Fruit fly (Drosophila melanogaster) whole organism, embryonic: ENCODE data around the gene Mdh1.

Experiments
- Asciz ChIP-seq: fragments of 200-800 bp; sonication (Bioruptor generic); optimal IDR thresholded peaks from 2 replicates; lab custom pipeline; 2017; ENCODE audit warnings: missing biosample characterization, mild to moderate bottlenecking, missing genetic modification characterization, missing genetic modification reagents
- BtbVII ChIP-seq: fragments of 200-800 bp; sonication (Bioruptor generic); optimal IDR thresholded peaks from 3 replicates; lab custom pipeline; 2017; ENCODE audit warnings: missing biosample characterization, mild to moderate bottlenecking, missing genetic modification characterization
- CG10959 ChIP-seq: fragments of 200-800 bp; sonication (Bioruptor generic); IDR thresholded peaks from 2 replicates; pipeline ENCODE4 v1.3.6; 2022; ENCODE audit warnings: missing biosample characterization, missing genetic modification characterization
- CG11504 ChIP-seq: fragments of 200-800 bp; sonication (Bioruptor generic); optimal IDR thresholded peaks from 3 replicates; lab custom pipeline; 2019; ENCODE audit warnings: missing biosample characterization, mild to moderate bottlenecking, missing genetic modification characterization, moderate library complexity
- CG12219 ChIP-seq: fragments of 200-800 bp; sonication (Bioruptor generic); optimal IDR thresholded peaks from 3 replicates; lab custom pipeline; 2018; ENCODE audit warnings: missing biosample characterization, mild to moderate bottlenecking, missing genetic modification characterization
- CG12236 ChIP-seq: fragments of 200-800 bp; sonication (Bioruptor generic); optimal IDR thresholded peaks from 2 replicates; lab custom pipeline; 2016; ENCODE audit warnings: missing biosample characterization, missing genetic modification characterization
- CG1233 ChIP-seq: fragments of 200-800 bp; sonication (Bioruptor generic); optimal IDR thresholded peaks from 4 replicates; lab custom pipeline; 2018; ENCODE audit warnings: missing biosample characterization, mild to moderate bottlenecking, missing genetic modification characterization
- CG13894 ChIP-seq: fragments of 200-800 bp; sonication (Bioruptor generic); optimal IDR thresholded peaks from 3 replicates; lab custom pipeline; 2018; ENCODE audit warnings: missing biosample characterization, mild to moderate bottlenecking, missing genetic modification characterization, moderate library complexity
- CG14667 ChIP-seq: fragments of 200-800 bp; sonication (Bioruptor generic); IDR thresholded peaks from 2 replicates; pipeline ENCODE4 v1.3.6; 2022; ENCODE audit warnings: missing biosample characterization, missing genetic modification characterization
- CG15696 ChIP-seq: fragments of 200-800 bp; sonication (Bioruptor generic); optimal IDR thresholded peaks from 2 replicates; lab custom pipeline; 2019; ENCODE audit warnings: missing biosample characterization, mild to moderate bottlenecking, missing genetic modification characterization, moderate library complexity
- CG18011 ChIP-seq: fragments of 200-800 bp; sonication (Bioruptor generic); optimal IDR thresholded peaks from 2 replicates; lab custom pipeline; 2017; ENCODE audit warnings: missing biosample characterization, missing genetic modification characterization, mild to moderate bottlenecking, moderate library complexity, missing genotype
- CG1832 ChIP-seq: fragments of 200-800 bp; sonication (Bioruptor generic); optimal IDR thresholded peaks from 2 replicates; lab custom pipeline; 2017; ENCODE audit warnings: missing biosample characterization, mild to moderate bottlenecking, missing genetic modification characterization, inconsistent platforms
- CG2875 ChIP-seq: fragments of 200-800 bp; sonication (Bioruptor generic); optimal IDR thresholded peaks from 2 replicates; lab custom pipeline; 2017; ENCODE audit warnings: missing biosample characterization, mild to moderate bottlenecking, missing genetic modification characterization, missing genetic modification reagents
- CG31441 ChIP-seq: fragments of 200-800 bp; sonication (Bioruptor generic); IDR thresholded peaks from 2 replicates; pipeline ENCODE4 v1.3.6; 2022; ENCODE audit warnings: missing biosample characterization, missing genetic modification characterization
- CG4820 ChIP-seq: fragments of 200-800 bp; sonication (Bioruptor generic); optimal IDR thresholded peaks from 3 replicates; lab custom pipeline; 2016; ENCODE audit warnings: missing biosample characterization, missing genetic modification characterization
- CG6272 ChIP-seq: fragments of 200-800 bp; sonication (Bioruptor generic); IDR thresholded peaks from 2 replicates; pipeline ENCODE4 v1.3.6; 2022; ENCODE audit warnings: missing biosample characterization, missing genetic modification characterization
- CG6854 ChIP-seq: fragments of 200-800 bp; sonication (Bioruptor generic); optimal IDR thresholded peaks from 3 replicates; lab custom pipeline; 2017; ENCODE audit warnings: missing biosample characterization, mild to moderate bottlenecking, missing genetic modification characterization
- CG9817 ChIP-seq: fragments of 200-800 bp; sonication (Bioruptor generic); optimal IDR thresholded peaks from 2 replicates; lab custom pipeline; 2018; ENCODE audit warnings: missing biosample characterization, mild to moderate bottlenecking, missing genetic modification characterization, moderate library complexity
- Dad ChIP-seq: fragments of 200-800 bp; sonication (Bioruptor generic); optimal IDR thresholded peaks from 3 replicates; lab custom pipeline; 2016; ENCODE audit warnings: missing biosample characterization, missing genetic modification characterization
- Dfd ChIP-seq, 2 experiments: fragments of >200 bp; optimal IDR thresholded peaks; 2 replicates each; lab custom pipeline; 2017; ENCODE audit warnings: missing biosample characterization in 2 of 2, missing genetic modification characterization in 2 of 2
- Dp ChIP-seq: fragments of 200-800 bp; sonication (Bioruptor generic); optimal IDR thresholded peaks from 2 replicates; lab custom pipeline; 2018; ENCODE audit warnings: missing biosample characterization, mild to moderate bottlenecking, missing genetic modification characterization, moderate library complexity
- E2f2 ChIP-seq: fragments of 200-800 bp; sonication (Bioruptor generic); IDR thresholded peaks from 2 replicates; pipeline ENCODE4 v1.3.6; 2022; ENCODE audit warnings: missing biosample characterization, missing genetic modification characterization
- Ets65A ChIP-seq: fragments of 200-800 bp; sonication (Bioruptor generic); peaks from one replicate; lab custom pipeline; 2016; ENCODE audit warnings: missing biosample characterization, missing genetic modification characterization
- Fer3 ChIP-seq: fragments of 200-800 bp; sonication (Bioruptor generic); optimal IDR thresholded peaks from 2 replicates; lab custom pipeline; 2018; ENCODE audit warnings: missing biosample characterization, mild to moderate bottlenecking, missing genetic modification characterization, moderate library complexity
- HmgZ ChIP-seq: fragments of 200-800 bp; sonication (Bioruptor generic); optimal IDR thresholded peaks from 2 replicates; lab custom pipeline; 2018; ENCODE audit warnings: missing biosample characterization, mild to moderate bottlenecking, missing genetic modification characterization
- MBD-R2 ChIP-seq: fragments of 200-800 bp; sonication (Bioruptor generic); IDR thresholded peaks from 2 replicates; pipeline ENCODE4 v1.3.6; 2022; ENCODE audit warnings: missing biosample characterization, missing genetic modification characterization
- MESR4 ChIP-seq: fragments of 200-800 bp; sonication (Bioruptor generic); optimal IDR thresholded peaks from 2 replicates; lab custom pipeline; 2018; ENCODE audit warnings: missing biosample characterization, mild to moderate bottlenecking, missing genetic modification characterization, moderate library complexity
- Nf-YA ChIP-seq: fragments of 200-800 bp; sonication (Bioruptor generic); IDR thresholded peaks from 2 replicates; pipeline ENCODE4 v1.3.6; 2022; ENCODE audit warnings: missing biosample characterization, missing genetic modification characterization
- Oaz ChIP-seq: fragments of 200-800 bp; sonication (Bioruptor generic); IDR thresholded peaks from 2 replicates; pipeline ENCODE4 v1.3.6; 2022; ENCODE audit warnings: missing biosample characterization, missing genetic modification characterization
- Rx ChIP-seq: fragments of 200-800 bp; sonication (Bioruptor generic); IDR thresholded peaks from 2 replicates; pipeline ENCODE4 v1.3.6; 2022; ENCODE audit warnings: missing biosample characterization, missing genetic modification characterization
- Tbp ChIP-seq: fragments of >200 bp; optimal IDR thresholded peaks from 2 replicates; lab custom pipeline; 2018; ENCODE audit warnings: missing biosample characterization, missing genetic modification characterization
- YL-1 ChIP-seq: fragments of 200-800 bp; sonication (Bioruptor generic); optimal IDR thresholded peaks from 3 replicates; lab custom pipeline; 2017; ENCODE audit warnings: missing biosample characterization, mild to moderate bottlenecking, missing genetic modification characterization
- ara ChIP-seq: fragments of 200-800 bp; sonication (Bioruptor generic); IDR thresholded peaks from 2 replicates; pipeline ENCODE4 v1.3.6; 2022; ENCODE audit warnings: missing biosample characterization, missing genetic modification characterization
- bowl ChIP-seq: fragments of 200-800 bp; sonication (Bioruptor generic); IDR thresholded peaks from 2 replicates; pipeline ENCODE4 v1.3.6; 2022; ENCODE audit warnings: missing biosample characterization, missing genetic modification characterization
- cad ChIP-seq: fragments of >200 bp; optimal IDR thresholded peaks from 2 replicates; lab custom pipeline; 2017; ENCODE audit warnings: missing biosample characterization, missing genetic modification characterization
- cato ChIP-seq: fragments of 200-800 bp; sonication (Bioruptor generic); optimal IDR thresholded peaks from 2 replicates; lab custom pipeline; 2016; ENCODE audit warnings: missing biosample characterization, missing genetic modification characterization, borderline replicate concordance
- croc ChIP-seq: fragments of 200-800 bp; sonication (Bioruptor generic); conservative IDR thresholded peaks from 3 replicates; pipeline ENCODE4 v1.3.6; 2022; ENCODE audit warnings: missing biosample characterization, missing genetic modification characterization
- dm ChIP-seq: fragments of 200-800 bp; sonication (Bioruptor generic); optimal IDR thresholded peaks from 3 replicates; lab custom pipeline; 2016; ENCODE audit warnings: missing biosample characterization, missing genetic modification characterization
- gt ChIP-seq: fragments of 200-800 bp; sonication (Bioruptor generic); IDR thresholded peaks from 2 replicates; pipeline ENCODE4 v1.3.6; 2022; ENCODE audit warnings: missing biosample characterization, missing genetic modification characterization
- h ChIP-seq: fragments of >200 bp; optimal IDR thresholded peaks from 2 replicates; lab custom pipeline; 2017
- ham ChIP-seq: fragments of 200-800 bp; sonication (Bioruptor generic); IDR thresholded peaks from 2 replicates; pipeline ENCODE4 v1.3.6; 2022; ENCODE audit warnings: missing biosample characterization, missing genetic modification characterization
- jigr1 ChIP-seq: fragments of 200-800 bp; sonication (Bioruptor generic); IDR thresholded peaks from 3 replicates; pipeline ENCODE4 v1.3.6; 2022; ENCODE audit warnings: missing biosample characterization, missing genetic modification characterization
- lmd ChIP-seq: fragments of 200-800 bp; sonication (Bioruptor generic); IDR thresholded peaks from 2 replicates; pipeline ENCODE4 v1.3.6; 2022; ENCODE audit warnings: missing biosample characterization, missing genetic modification characterization
- oc ChIP-seq: fragments of 200-800 bp; sonication (Bioruptor generic); optimal IDR thresholded peaks from 2 replicates; lab custom pipeline; 2018; ENCODE audit warnings: missing biosample characterization, mild to moderate bottlenecking, missing genetic modification characterization, moderate library complexity
- odd ChIP-seq: fragments of 200-800 bp; sonication (Bioruptor generic); optimal IDR thresholded peaks from 2 replicates; lab custom pipeline; 2017; ENCODE audit warnings: missing biosample characterization, mild to moderate bottlenecking, missing genetic modification characterization
- org-1 ChIP-seq: fragments of 200-800 bp; sonication (Bioruptor generic); optimal IDR thresholded peaks from 2 replicates; lab custom pipeline; 2017; ENCODE audit warnings: missing biosample characterization, missing genetic modification characterization
- p53 ChIP-seq: fragments of 200-800 bp; sonication (Bioruptor generic); optimal IDR thresholded peaks from 2 replicates; lab custom pipeline; 2016; ENCODE audit warnings: missing biosample characterization, missing genetic modification characterization
- psq ChIP-seq: fragments of 200-800 bp; sonication (Bioruptor generic); optimal IDR thresholded peaks from 2 replicates; lab custom pipeline; 2017; ENCODE audit warnings: missing biosample characterization, missing genetic modification characterization
- ro ChIP-seq: fragments of 200-800 bp; sonication (Bioruptor generic); IDR thresholded peaks from 2 replicates; pipeline ENCODE4 v1.3.6; 2022; ENCODE audit warnings: missing biosample characterization, missing genetic modification characterization
- run ChIP-seq: fragments of 200-800 bp; sonication (Bioruptor generic); optimal IDR thresholded peaks from 3 replicates; lab custom pipeline; 2018; ENCODE audit warnings: missing biosample characterization, mild to moderate bottlenecking, missing genetic modification characterization
- tgo ChIP-seq: fragments of 200-800 bp; sonication (Bioruptor generic); IDR thresholded peaks from 3 replicates; pipeline ENCODE4 v1.3.6; 2022; ENCODE audit warnings: missing biosample characterization, missing genetic modification characterization
- unc-4 ChIP-seq: fragments of 200-800 bp; sonication (Bioruptor generic); IDR thresholded peaks from 2 replicates; pipeline ENCODE4 v1.3.6; 2022; ENCODE audit warnings: missing biosample characterization, missing genetic modification characterization; ENCODE audit not compliant: partially characterized antibody

Gene Mdh1

DNA sequence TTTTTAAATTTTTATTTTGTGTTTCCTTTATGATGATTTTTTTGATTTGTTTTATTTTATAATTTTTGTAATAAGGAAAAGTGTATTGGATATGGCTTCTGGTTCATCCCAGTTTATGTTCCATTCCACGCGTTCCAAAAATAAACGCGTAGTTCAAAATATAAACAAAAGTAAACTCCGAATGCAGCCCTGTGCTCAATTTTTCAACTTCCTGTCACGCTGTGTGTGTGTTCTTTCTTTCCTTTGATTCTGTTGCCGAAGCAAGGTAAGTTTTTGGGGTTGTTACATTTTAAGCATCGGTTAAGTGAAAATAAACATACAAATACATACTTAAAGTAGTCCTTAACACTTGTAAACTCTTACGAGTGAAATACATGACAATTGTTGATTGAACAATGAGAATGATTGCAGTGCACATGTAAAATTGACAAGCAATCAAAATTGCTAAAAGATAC, 12.0 kb upstream of the Mdh1 start, which contains the start of the genes Ip259 and RpS27A (continued):
- TF ChIP-seq oc (tag; lab: Kevin White, UChicago) = no peak
- TF ChIP-seq croc (GFP tag; lab: Robert Waterston, UW) = peak; percentile 61
- peak; percentile 71 for TF ChIP-seq HmgZ (tag; lab: Kevin White, UChicago)
- no peak for TF ChIP-seq Tbp (GFP tag; lab: Kevin White, UChicago)
- TF ChIP-seq p53 (GFP tag; lab: Kevin White, UChicago) = peak; percentile 62
- peak; percentile 71 for TF ChIP-seq CG6854 (GFP tag; lab: Kevin White, UChicago)
- no peak for TF ChIP-seq h (lab: Kevin White, UChicago)
- TF ChIP-seq odd (GFP tag; lab: Kevin White, UChicago) = peak; percentile 65
- TF ChIP-seq cato (GFP tag; lab: Kevin White, UChicago) = peak; percentile 36
- no peak for TF ChIP-seq CG11504 (tag; lab: Kevin White, UChicago)
- TF ChIP-seq Dad (GFP tag; lab: Kevin White, UChicago) = peak; percentile 65
- peak; percentile 55 for TF ChIP-seq CG18011
- peak; percentile 40 for TF ChIP-seq org-1 (GFP tag; lab: Kevin White, UChicago)
- TF ChIP-seq ro (GFP tag; lab: Robert Waterston, UW) = no peak
- peak; percentile 85 for TF ChIP-seq Fer3
- peak; percentile 27; the same call in 1 of the 2 replicates for TF ChIP-seq E2f2 (GFP tag; lab: Robert Waterston, UW)
- no peak for TF ChIP-seq unc-4 (GFP tag; lab: Robert Waterston, UW)
- TF ChIP-seq MESR4 (GFP tag; lab: Kevin White, UChicago) = peak; percentile 100
- no peak; the same call in 1 of the 2 replicates for TF ChIP-seq CG31441 (GFP tag; lab: Robert Waterston, UW)
- no peak for TF ChIP-seq CG1832 (GFP tag; lab: Kevin White, UChicago)
- TF ChIP-seq gt (GFP tag; lab: Robert Waterston, UW) = no peak
- peak; percentile 9 for TF ChIP-seq CG12236
- TF ChIP-seq CG12219 (GFP tag; lab: Kevin White, UChicago) = peak; percentile 56
- peak; percentile 96 for TF ChIP-seq dm (GFP tag; lab: Kevin White, UChicago)
- TF ChIP-seq Dfd (GFP tag; optimal IDR thresholded peaks at IDR 0.05; lab: Kevin White, UChicago) = no peak
- TF ChIP-seq CG9817 (tag; lab: Kevin White, UChicago) = peak; percentile 70
- TF ChIP-seq Rx (GFP tag; lab: Robert Waterston, UW) = no peak; the same call in 1 of the 2 replicates
- TF ChIP-seq CG10959 (GFP tag; lab: Robert Waterston, UW) = peak; percentile 41; the same call in 1 of the 2 replicates
- TF ChIP-seq MBD-R2 = peak; percentile 48; the same call in 1 of the 2 replicates
- TF ChIP-seq Asciz (GFP tag; lab: Kevin White, UChicago) = peak; percentile 70
- TF ChIP-seq CG1233 = peak; percentile 89
- 0 out of 2 replicates have a peak, but pooled peaks have one; percentile 23 for TF ChIP-seq Oaz (GFP tag; lab: Robert Waterston, UW)
- peak; percentile 98 for TF ChIP-seq Ets65A (GFP tag; lab: Kevin White, UChicago)
- peak; percentile 42 for TF ChIP-seq CG15696
- no peak for TF ChIP-seq run (tag; lab: Kevin White, UChicago)
- peak; percentile 67 for TF ChIP-seq Nf-YA (GFP tag; lab: Robert Waterston, UW)
- TF ChIP-seq cad (GFP tag; lab: Kevin White, UChicago) = no peak
- TF ChIP-seq jigr1 = no peak
- no peak; the same call in 1 of the 2 replicates for TF ChIP-seq CG14667
- TF ChIP-seq bowl (GFP tag; lab: Robert Waterston, UW) = peak; percentile 69; the same call in 1 of the 2 replicates
- no peak for TF ChIP-seq CG13894 (tag; lab: Kevin White, UChicago)
- TF ChIP-seq tgo = peak; percentile 55
- TF ChIP-seq BtbVII = peak; percentile 61
- no peak for TF ChIP-seq Dp (GFP tag; lab: Kevin White, UChicago)
- peak; percentile 57 for TF ChIP-seq lmd (GFP tag; lab: Robert Waterston, UW)
- peak; percentile 56 for TF ChIP-seq CG2875 (GFP tag; lab: Kevin White, UChicago)
- peak; percentile 45 for TF ChIP-seq CG4820 (GFP tag; lab: Kevin White, UChicago)
- peak; percentile 61; the same call in 1 of the 2 replicates for TF ChIP-seq CG6272 (GFP tag; lab: Robert Waterston, UW)
- TF ChIP-seq psq (GFP tag; lab: Kevin White, UChicago) = peak; percentile 27
- peak; percentile 93 for TF ChIP-seq YL-1 (GFP tag; lab: Kevin White, UChicago)
- TF ChIP-seq ham (GFP tag; lab: Robert Waterston, UW) = no peak
- no peak for TF ChIP-seq ara (GFP tag; lab: Robert Waterston, UW)
